Worm (Caenorhabditis elegans) whole organism, young adult: ENCODE measurements around the gene stdh-1.

Experiments
- B0019.2 ChIP-seq: fragments of 200-800 bp; sonication (Bioruptor generic); conservative IDR thresholded peaks from 2 replicates; pipeline ENCODE4 v1.3.6; 2022; ENCODE audit warnings: missing genetic modification reagents, missing genetic modification characterization, missing compliant biosample characterization
- B0336.3 ChIP-seq: fragments of 200-800 bp; sonication (Bioruptor generic); IDR thresholded peaks from 2 replicates; pipeline ENCODE4 v1.3.6; 2022; ENCODE audit warnings: missing genetic modification characterization, missing compliant biosample characterization
- D2030.7 ChIP-seq: fragments of 200-800 bp; sonication (Bioruptor generic); IDR thresholded peaks from 2 replicates; pipeline ENCODE4 v1.3.6; 2022; ENCODE audit warnings: missing genetic modification reagents, missing genetic modification characterization, missing compliant biosample characterization
- dpff-1 ChIP-seq: sonication (generic microtip); optimal IDR thresholded peaks from 2 replicates; lab custom pipeline; 2017; ENCODE audit warnings: mild to moderate bottlenecking, missing genetic modification characterization, missing compliant biosample characterization
- let-526 ChIP-seq: fragments of 200-800 bp; sonication (Bioruptor generic); IDR thresholded peaks from 2 replicates; pipeline ENCODE4 v1.3.6; 2022; ENCODE audit warnings: missing genetic modification reagents, missing genetic modification characterization, missing compliant biosample characterization
- unc-62 ChIP-seq: fragments of 150-350 bp; optimal IDR thresholded peaks from 2 replicates; lab custom pipeline; 2014; ENCODE audit warnings: missing biosample characterization, missing genetic modification reagents, missing genetic modification characterization
- ztf-22 ChIP-seq: fragments of 200-800 bp; sonication (Bioruptor generic); optimal IDR thresholded peaks from 2 replicates; lab custom pipeline; 2018; ENCODE audit warnings: mild to moderate bottlenecking, missing genetic modification characterization, moderate library complexity, missing compliant biosample characterization

ce11 chrV:13934545-13934944 lies 28.3 kb downstream of the stdh-1 start, which contains the start of gene R10D12.1:
- TF ChIP-seq D2030.7 (no peak), dpff-1 (no peak), let-526 (no peak), ztf-22 (GFP tag; lab: Kevin White, UChicago) (no peak), B0019.2 (no peak), unc-62 (GFP tag; lab: Kevin White, UChicago) (no peak), B0336.3 (GFP tag; lab: Robert Waterston, UW) (no peak)
